Worm (Caenorhabditis elegans) whole organism, L4/young adult: ENCODE measurements around the gene srlf-21.

Source experiments
- W03F9.2 ChIP-seq: fragments of 150-350 bp; optimal IDR thresholded peaks from 2 replicates; lab custom pipeline; 2014; ENCODE audit warnings: missing biosample characterization, missing genetic modification characterization
- dao-5 ChIP-seq: sonication (generic microtip); optimal IDR thresholded peaks from 2 replicates; lab custom pipeline; 2016; ENCODE audit warnings: missing genotype, missing genetic modification characterization, moderate library complexity, missing compliant biosample characterization

- TF ChIP-seq dao-5: no peak
- TF ChIP-seq W03F9.2 (tag; lab: Kevin White, UChicago): no peak
These were observed 11.2 kb downstream of the srlf-21 start, which contains the start of gene srg-53 for ce11 chrV:879171-879570.
